Worm (Caenorhabditis elegans): ENCODE measurements around the gene sir-2.1.

Gene sir-2.1

DNA sequence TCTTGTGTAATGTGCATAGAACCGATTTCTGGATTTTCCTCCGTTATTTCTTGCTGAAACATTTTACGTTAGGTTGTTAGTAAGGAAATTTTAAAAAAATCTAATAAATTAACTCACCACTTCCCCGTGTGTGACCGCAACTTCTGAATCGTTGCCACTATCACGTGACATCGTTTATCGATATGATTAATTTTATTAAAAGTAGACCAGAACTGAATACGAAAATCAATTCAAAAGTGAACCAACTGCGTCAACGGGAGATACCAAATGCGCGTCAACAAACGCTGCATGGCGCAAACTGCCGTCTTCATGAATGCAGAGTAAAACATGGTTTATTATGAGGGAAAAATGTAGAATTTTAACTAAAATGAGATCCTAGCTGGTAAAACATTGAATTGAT lies at the start of gene sir-2.1 (continued):
- TF ChIP-seq nfya-1 (tag; optimal IDR thresholded peaks at IDR 0.05; ENCODE audit: borderline replicate concordance, insufficient read depth) (no peak), akir-1 (GFP tag; optimal IDR thresholded peaks at IDR 0.05) (no peak), hrde-1 (tag; optimal IDR thresholded peaks at IDR 0.05; ENCODE audit: borderline replicate concordance) (no peak), F49E8.2 (tag; optimal IDR thresholded peaks at IDR 0.05; ENCODE audit: insufficient read depth) (no peak), Y56A3A.18 (GFP tag; IDR thresholded peaks at IDR 0.05) (no peak), lin-40 (tag; optimal IDR thresholded peaks at IDR 0.05) (peak; percentile 18), xnd-1 (tag; optimal IDR thresholded peaks at IDR 0.05) (peak; percentile 11), cebp-1 (GFP tag; IDR thresholded peaks at IDR 0.05) (no peak), cebp-1 (tag; optimal IDR thresholded peaks at IDR 0.05) (peak; percentile 55), ceh-100 (GFP tag; IDR thresholded peaks at IDR 0.05) (0 out of 2 replicates have a peak, but pooled peaks have one; percentile 26), ceh-27 (GFP tag; optimal IDR thresholded peaks at IDR 0.05) (no peak), snpc-1.3 (tag; optimal IDR thresholded peaks at IDR 0.05; ENCODE audit: insufficient read depth) (no peak), cebp-2 (GFP tag; IDR thresholded peaks at IDR 0.05) (no peak), nfya-2 (GFP tag; IDR thresholded peaks at IDR 0.05) (no peak), zfh-2 (GFP tag; conservative IDR thresholded peaks at IDR 0.05) (no peak), Y95B8A.8 (GFP tag; IDR thresholded peaks at IDR 0.05) (no peak), pha-4 (tag; optimal IDR thresholded peaks at IDR 0.05) (no peak), madf-6 (GFP tag; IDR thresholded peaks at IDR 0.05) (peak; percentile 46; the same call in 1 of the 2 replicates), tbx-9 (tag; optimal IDR thresholded peaks at IDR 0.05; ENCODE audit: borderline replicate concordance) (no peak), F37B4.10 (GFP tag; IDR thresholded peaks at IDR 0.05) (no peak), T26A5.8 (tag; optimal IDR thresholded peaks at IDR 0.05) (no peak), F10E7.11 (tag; optimal IDR thresholded peaks at IDR 0.05) (no peak), ccch-3 (GFP tag; optimal IDR thresholded peaks at IDR 0.05) (no peak), F33H1.4 (GFP tag; IDR thresholded peaks at IDR 0.05) (peak; percentile 66), madf-10 (tag; optimal IDR thresholded peaks at IDR 0.05) (no peak), nhr-27 (tag; optimal IDR thresholded peaks at IDR 0.05) (no peak), him-1 (tag; optimal IDR thresholded peaks at IDR 0.05) (no peak), athp-1 (tag; optimal IDR thresholded peaks at IDR 0.05) (peak; percentile 29), ztf-25 (GFP tag; IDR thresholded peaks at IDR 0.05) (no peak), ztf-18 (tag; optimal IDR thresholded peaks at IDR 0.05) (peak; percentile 91), hsf-1 (GFP tag; IDR thresholded peaks at IDR 0.05) (0 out of 2 replicates have a peak, but pooled peaks have one; percentile 40), zim-3 (tag; optimal IDR thresholded peaks at IDR 0.05) (no peak), unc-62 (GFP tag; optimal IDR thresholded peaks at IDR 0.05) (no peak), somi-1 (GFP tag; optimal IDR thresholded peaks at IDR 0.05) (no peak), ceh-91 (GFP tag; IDR thresholded peaks at IDR 0.05) (no peak), ztf-22 (GFP tag; optimal IDR thresholded peaks at IDR 0.05) (no peak), Y79H2A.3 (GFP tag; conservative IDR thresholded peaks at IDR 0.05) (no peak), die-1 (tag; optimal IDR thresholded peaks at IDR 0.05) (peak; percentile 5), rpc-1 (optimal IDR thresholded peaks at IDR 0.05) (no peak), rpc-1 (tag; optimal IDR thresholded peaks at IDR 0.05) (no peak), ztf-3 (GFP tag; optimal IDR thresholded peaks at IDR 0.05) (no peak), ztf-6 (GFP tag; IDR thresholded peaks at IDR 0.05) (no peak), D2030.7 (GFP tag; IDR thresholded peaks at IDR 0.05) (no peak), lin-54 (GFP tag; optimal IDR thresholded peaks at IDR 0.05) (no peak), F57A8.1 (GFP tag; optimal IDR thresholded peaks at IDR 0.05) (no peak), ZK185.1 (tag; optimal IDR thresholded peaks at IDR 0.05; ENCODE audit: poor library complexity, severe bottlenecking) (no peak), B0336.3 (GFP tag; IDR thresholded peaks at IDR 0.05) (no peak), sdz-38 (tag; optimal IDR thresholded peaks at IDR 0.05) (no peak), snpc-1.1 (tag; optimal IDR thresholded peaks at IDR 0.05; ENCODE audit: insufficient read depth) (no peak)
